Worm (Caenorhabditis elegans): Measurements from ENCODE around the gene cutl-1.

cutl-1 gene

DNA sequence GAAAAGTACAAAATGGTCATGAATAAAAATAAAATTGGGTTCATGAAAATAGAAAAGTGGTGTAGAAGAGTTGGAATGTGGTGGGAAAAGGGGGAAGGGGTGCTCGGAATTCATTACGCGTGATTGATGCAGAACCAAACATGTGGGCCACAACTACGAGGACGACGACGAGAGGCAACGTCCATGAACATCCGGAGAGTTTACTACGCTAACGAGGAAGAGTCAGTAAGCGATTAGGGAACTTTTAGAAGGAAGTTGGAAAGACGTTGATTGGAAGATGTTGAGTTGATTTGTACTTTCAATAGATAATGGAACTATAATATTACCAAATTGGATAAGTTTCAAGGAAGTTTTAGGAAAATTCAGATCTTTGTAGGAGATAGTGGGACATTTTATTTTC, 4.2 kb downstream of the cutl-1 start:
- TF ChIP-seq sptf-1 (tag; optimal IDR thresholded peaks at IDR 0.05): no peak
- TF ChIP-seq mep-1 (tag; optimal IDR thresholded peaks at IDR 0.05): no peak
- TF ChIP-seq elt-1 (tag; optimal IDR thresholded peaks at IDR 0.05; ENCODE audit: borderline replicate concordance, insufficient read depth): no peak
- no peak for TF ChIP-seq cnd-1 (tag; optimal IDR thresholded peaks at IDR 0.05)
- TF ChIP-seq ces-1 (GFP tag; optimal IDR thresholded peaks at IDR 0.05): peak; percentile 65
- no peak for TF ChIP-seq nhr-2 (tag; optimal IDR thresholded peaks at IDR 0.05)

DNA sequence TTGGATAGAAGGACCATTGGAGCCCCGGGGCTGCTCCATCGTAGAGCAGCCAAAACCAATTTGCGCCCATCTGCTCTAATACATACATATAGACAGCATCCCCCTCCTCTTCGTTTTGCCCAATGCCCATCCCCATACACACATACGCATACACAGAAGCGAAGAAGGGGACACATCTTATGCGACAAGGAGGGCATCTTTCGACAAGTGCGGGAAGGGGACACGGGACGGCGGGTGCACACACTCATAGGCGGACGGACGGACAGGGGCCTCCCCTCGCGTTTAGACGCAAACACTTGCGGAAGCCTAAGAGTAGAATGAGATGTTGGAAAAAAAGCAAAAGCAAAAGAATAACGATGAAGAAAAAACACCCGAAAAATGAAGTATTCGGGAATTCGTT, 9.5 kb downstream of the cutl-1 start:
- TF ChIP-seq ceh-43 (GFP tag; optimal IDR thresholded peaks at IDR 0.05) (no peak), M03D4.4 (tag; optimal IDR thresholded peaks at IDR 0.05) (peak; percentile 66), ham-2 (GFP tag; optimal IDR thresholded peaks at IDR 0.05) (peak; percentile 27), elt-1 (tag; optimal IDR thresholded peaks at IDR 0.05; ENCODE audit: borderline replicate concordance, insufficient read depth) (no peak), cnd-1 (tag; optimal IDR thresholded peaks at IDR 0.05) (peak; percentile 49), ces-1 (GFP tag; optimal IDR thresholded peaks at IDR 0.05) (peak; percentile 74), unc-39 (tag; optimal IDR thresholded peaks at IDR 0.05) (no peak), mep-1 (tag; optimal IDR thresholded peaks at IDR 0.05) (peak; percentile 55), unc-62 (GFP tag; optimal IDR thresholded peaks at IDR 0.05) (peak; percentile 15), nhr-237 (tag; optimal IDR thresholded peaks at IDR 0.05) (no peak), sem-2 (GFP tag; optimal IDR thresholded peaks at IDR 0.05) (no peak), blmp-1 (tag; optimal IDR thresholded peaks at IDR 0.05) (no peak), flh-1 (GFP tag; optimal IDR thresholded peaks at IDR 0.05) (no peak), hlh-1 (tag; optimal IDR thresholded peaks at IDR 0.05) (peak; percentile 55), ceh-39 (tag; optimal IDR thresholded peaks at IDR 0.05) (no peak), drap-1 (GFP tag; optimal IDR thresholded peaks at IDR 0.05) (peak; percentile 51), nhr-76 (tag; optimal IDR thresholded peaks at IDR 0.05) (no peak), ztf-11 (tag; optimal IDR thresholded peaks at IDR 0.05) (no peak), sptf-1 (tag; optimal IDR thresholded peaks at IDR 0.05) (peak; percentile 81), nhr-28 (tag; optimal IDR thresholded peaks at IDR 0.05) (no peak), nhr-12 (tag; optimal IDR thresholded peaks at IDR 0.05) (no peak), unc-120 (tag; optimal IDR thresholded peaks at IDR 0.05; ENCODE audit: poor library complexity, severe bottlenecking) (peak; percentile 66), lsy-2 (tag; optimal IDR thresholded peaks at IDR 0.05) (no peak), elt-3 (tag; optimal IDR thresholded peaks at IDR 0.05) (no peak), tbx-8 (GFP tag; optimal IDR thresholded peaks at IDR 0.05) (peak; percentile 45), zip-8 (tag; optimal IDR thresholded peaks at IDR 0.05) (no peak), pha-4 (tag; optimal IDR thresholded peaks at IDR 0.05) (no peak), mls-2 (tag; optimal IDR thresholded peaks at IDR 0.05) (peak; percentile 74), lin-32 (GFP tag; optimal IDR thresholded peaks at IDR 0.05) (no peak), mab-5 (tag; optimal IDR thresholded peaks at IDR 0.05) (no peak), snpc-4 (tag; optimal IDR thresholded peaks at IDR 0.05) (no peak), nhr-2 (tag; optimal IDR thresholded peaks at IDR 0.05) (peak; percentile 48), lin-13 (tag; optimal IDR thresholded peaks at IDR 0.05) (no peak), ceh-83 (GFP tag; optimal IDR thresholded peaks at IDR 0.05) (no peak), bed-3 (GFP tag; optimal IDR thresholded peaks at IDR 0.05) (no peak)

DNA sequence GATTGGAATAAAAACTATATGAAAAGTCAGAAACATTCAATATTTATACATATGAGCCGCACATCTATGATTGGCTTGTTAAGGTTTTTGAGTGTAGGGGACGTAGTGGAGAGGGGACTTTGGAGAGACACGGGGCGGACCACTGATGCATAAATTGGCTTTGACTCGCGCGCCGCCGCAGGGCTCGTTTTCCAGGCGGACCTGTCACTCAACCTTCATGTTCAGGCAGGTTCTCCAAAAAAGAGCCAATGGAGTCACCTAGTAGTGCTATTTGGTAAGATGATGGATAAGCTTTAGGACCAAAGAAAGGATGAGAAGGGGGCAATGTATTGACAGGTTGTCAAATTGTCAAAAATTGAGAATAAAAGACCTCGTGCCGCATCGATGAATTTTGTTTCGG, 10.9 kb downstream of the cutl-1 start:
- TF ChIP-seq lsy-2 (tag; optimal IDR thresholded peaks at IDR 0.05) (no peak), nhr-12 (tag; optimal IDR thresholded peaks at IDR 0.05) (no peak), nhr-76 (tag; optimal IDR thresholded peaks at IDR 0.05) (no peak), M03D4.4 (tag; optimal IDR thresholded peaks at IDR 0.05) (no peak), bed-3 (GFP tag; optimal IDR thresholded peaks at IDR 0.05) (no peak), sptf-1 (tag; optimal IDR thresholded peaks at IDR 0.05) (peak; percentile 2), snpc-4 (tag; optimal IDR thresholded peaks at IDR 0.05) (no peak), ces-1 (GFP tag; optimal IDR thresholded peaks at IDR 0.05) (peak; percentile 12), mab-5 (tag; optimal IDR thresholded peaks at IDR 0.05) (no peak), drap-1 (GFP tag; optimal IDR thresholded peaks at IDR 0.05) (no peak), unc-62 (GFP tag; optimal IDR thresholded peaks at IDR 0.05) (peak; percentile 64), mls-2 (tag; optimal IDR thresholded peaks at IDR 0.05) (no peak), cnd-1 (tag; optimal IDR thresholded peaks at IDR 0.05) (no peak), elt-1 (tag; optimal IDR thresholded peaks at IDR 0.05; ENCODE audit: borderline replicate concordance, insufficient read depth) (no peak), blmp-1 (tag; optimal IDR thresholded peaks at IDR 0.05) (no peak), nhr-2 (tag; optimal IDR thresholded peaks at IDR 0.05) (no peak), sem-2 (GFP tag; optimal IDR thresholded peaks at IDR 0.05) (no peak), zip-8 (tag; optimal IDR thresholded peaks at IDR 0.05) (no peak)

All from whole organism, mixed stage, embryonic.